Worm (Caenorhabditis elegans): ENCODE results near the gene C15F1.5.

DNA sequence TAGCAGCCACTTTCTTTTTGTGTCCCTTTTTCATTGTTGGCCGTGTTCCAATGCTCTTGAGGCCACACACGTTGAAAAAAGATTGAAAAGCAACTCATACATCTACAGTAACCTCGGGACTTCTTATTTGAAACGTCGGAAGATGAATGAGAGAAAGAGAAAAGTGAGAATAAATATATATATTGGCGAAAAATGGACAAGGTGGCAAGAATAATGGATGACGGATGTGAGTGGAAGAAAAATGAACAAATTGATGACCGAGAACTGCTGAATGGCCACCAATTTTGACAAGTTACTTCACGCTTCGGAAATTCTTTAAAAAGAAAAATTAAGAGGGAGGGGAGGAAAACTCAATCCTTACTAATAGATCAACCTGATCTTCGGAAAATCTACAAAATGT is 12.3 kb downstream of the C15F1.5 start:
- TF ChIP-seq nhr-76 (tag; optimal IDR thresholded peaks at IDR 0.05) (no peak), ceh-28 (tag; optimal IDR thresholded peaks at IDR 0.05) (no peak), pha-4 (GFP tag; IDR thresholded peaks at IDR 0.05) (no peak), pha-4 (tag; optimal IDR thresholded peaks at IDR 0.05) (no peak), lin-13 (GFP tag; optimal IDR thresholded peaks at IDR 0.05) (no peak), unc-130 (GFP tag; optimal IDR thresholded peaks at IDR 0.05) (no peak), Y5F2A.4 (GFP tag; optimal IDR thresholded peaks at IDR 0.05) (no peak), fkh-10 (GFP tag; optimal IDR thresholded peaks at IDR 0.05) (no peak), nhr-111 (GFP tag; optimal IDR thresholded peaks at IDR 0.05) (no peak), pqm-1 (tag; optimal IDR thresholded peaks at IDR 0.05) (no peak)
